Worm (Caenorhabditis elegans) whole organism, early embryonic: ENCODE results near the gene K01C8.2.

ENCODE experiments used
- B0310.2 ChIP-seq: sonication (generic microtip); optimal IDR thresholded peaks from 2 replicates; lab custom pipeline; 2016; ENCODE audit warnings: mild to moderate bottlenecking, missing genetic modification characterization, missing compliant biosample characterization
- F13C5.2 ChIP-seq: sonication (generic microtip); optimal IDR thresholded peaks from 2 replicates; lab custom pipeline; 2017; ENCODE audit warnings: mild to moderate bottlenecking, missing genetic modification characterization, inconsistent platforms, missing compliant biosample characterization
- aly-1 ChIP-seq: sonication (generic microtip); optimal IDR thresholded peaks from 2 replicates; lab custom pipeline; 2016; ENCODE audit warnings: missing genetic modification characterization, missing compliant biosample characterization
- ama-1 ChIP-seq: fragments of 150-350 bp; optimal IDR thresholded peaks from 2 replicates; lab custom pipeline; 2014
- ceh-13 ChIP-seq: fragments of 200-800 bp; sonication (Bioruptor generic); optimal IDR thresholded peaks from 2 replicates; lab custom pipeline; 2018; ENCODE audit warnings: mild to moderate bottlenecking, missing genetic modification characterization, missing compliant biosample characterization
- ets-7 ChIP-seq: sonication (generic microtip); optimal IDR thresholded peaks from 2 replicates; lab custom pipeline; 2016; ENCODE audit warnings: missing genotype, missing genetic modification characterization, missing compliant biosample characterization
- flt-1 ChIP-seq: fragments of 200-800 bp; sonication (Bioruptor generic); IDR thresholded peaks from 2 replicates; pipeline ENCODE4 v1.3.6; 2022; ENCODE audit warnings: missing genetic modification characterization, missing compliant biosample characterization
- hmbx-1 ChIP-seq: sonication (generic microtip); optimal IDR thresholded peaks from 2 replicates; lab custom pipeline; 2016; ENCODE audit warnings: mild to moderate bottlenecking, missing genetic modification characterization, missing compliant biosample characterization
- hmg-4 ChIP-seq: fragments of 200-800 bp; sonication (Bioruptor generic); optimal IDR thresholded peaks from 2 replicates; lab custom pipeline; 2018; ENCODE audit warnings: mild to moderate bottlenecking, missing genetic modification characterization, missing compliant biosample characterization
- hnd-1 ChIP-seq: sonication (generic microtip); optimal IDR thresholded peaks from 2 replicates; lab custom pipeline; 2016; ENCODE audit warnings: missing genetic modification characterization, missing compliant biosample characterization
- pes-1 ChIP-seq: fragments of 200-800 bp; sonication (Bioruptor generic); IDR thresholded peaks from 2 replicates; pipeline ENCODE4 v1.3.6; 2022; ENCODE audit warnings: missing genetic modification reagents, missing genetic modification characterization, missing compliant biosample characterization
- scrt-1 ChIP-seq: fragments of 200-800 bp; sonication (Bioruptor generic); IDR thresholded peaks from 2 replicates; pipeline ENCODE4 v1.3.6; 2022; ENCODE audit warnings: missing genetic modification characterization, missing compliant biosample characterization
- sea-1 ChIP-seq: fragments of 200-800 bp; sonication (Bioruptor generic); conservative IDR thresholded peaks from 2 replicates; pipeline ENCODE4 v1.3.6; 2022; ENCODE audit warnings: missing genetic modification characterization, missing compliant biosample characterization
- tbx-11 ChIP-seq: fragments of 200-800 bp; sonication (Bioruptor generic); IDR thresholded peaks from 2 replicates; pipeline ENCODE4 v1.3.6; 2022; ENCODE audit warnings: missing genetic modification characterization, missing compliant biosample characterization
- tbx-37 ChIP-seq: fragments of 200-800 bp; sonication (Bioruptor generic); conservative IDR thresholded peaks from 2 replicates; pipeline ENCODE4 v1.3.6; 2022; ENCODE audit warnings: missing genetic modification reagents, missing genetic modification characterization, missing compliant biosample characterization
- tra-4 ChIP-seq: sonication (generic microtip); optimal IDR thresholded peaks from 2 replicates; lab custom pipeline; 2017; ENCODE audit warnings: missing genetic modification characterization, missing compliant biosample characterization

Gene K01C8.2

DNA sequence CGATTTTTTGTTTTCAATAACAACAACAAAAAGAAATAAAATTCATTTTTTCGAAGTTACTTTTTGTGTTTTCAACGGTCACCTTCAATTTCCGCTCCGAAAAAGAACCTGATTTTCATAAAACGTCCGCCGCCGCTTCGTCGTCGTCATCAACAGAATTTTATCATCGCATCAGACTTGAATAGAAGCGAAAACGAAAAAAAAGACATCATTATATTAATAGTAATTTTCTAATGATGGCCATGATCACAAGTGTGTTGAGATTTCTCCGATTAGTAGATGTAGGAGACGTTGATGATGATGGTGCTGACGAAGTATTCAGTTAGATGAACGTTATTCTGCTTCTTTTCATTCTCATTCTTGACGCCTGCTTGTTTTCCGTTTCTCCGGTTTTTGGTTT lies 45.3 kb downstream of the K01C8.2 start:
- TF ChIP-seq tra-4 (tag; lab: Kevin White, UChicago) (no peak), ama-1 (lab: Kevin White, UChicago) (no peak), hmbx-1 (tag; lab: Kevin White, UChicago) (no peak)

DNA sequence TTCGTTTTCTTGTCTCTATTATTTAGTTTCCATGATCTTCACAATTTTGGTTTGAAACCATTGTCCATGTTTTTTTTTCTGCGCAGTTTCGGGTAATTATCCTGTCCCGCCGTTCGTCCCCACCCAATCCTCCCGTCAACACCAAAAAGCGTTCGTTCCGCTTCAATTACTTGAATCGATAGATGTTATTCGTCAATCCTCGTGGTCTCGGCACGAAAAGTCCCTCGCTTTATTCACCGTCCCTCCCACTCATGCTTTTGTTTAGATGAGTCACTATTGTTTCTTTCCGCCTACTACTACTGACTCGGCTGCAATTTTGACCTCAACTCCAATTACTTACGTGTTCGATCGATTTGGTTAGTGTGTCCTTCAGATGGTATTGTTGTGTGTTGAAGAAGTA lies 45.8 kb downstream of the K01C8.2 start:
- TF ChIP-seq hmg-4 (GFP tag; lab: Kevin White, UChicago) = peak; percentile 16
- TF ChIP-seq hnd-1 (tag; lab: Kevin White, UChicago) = no peak

DNA sequence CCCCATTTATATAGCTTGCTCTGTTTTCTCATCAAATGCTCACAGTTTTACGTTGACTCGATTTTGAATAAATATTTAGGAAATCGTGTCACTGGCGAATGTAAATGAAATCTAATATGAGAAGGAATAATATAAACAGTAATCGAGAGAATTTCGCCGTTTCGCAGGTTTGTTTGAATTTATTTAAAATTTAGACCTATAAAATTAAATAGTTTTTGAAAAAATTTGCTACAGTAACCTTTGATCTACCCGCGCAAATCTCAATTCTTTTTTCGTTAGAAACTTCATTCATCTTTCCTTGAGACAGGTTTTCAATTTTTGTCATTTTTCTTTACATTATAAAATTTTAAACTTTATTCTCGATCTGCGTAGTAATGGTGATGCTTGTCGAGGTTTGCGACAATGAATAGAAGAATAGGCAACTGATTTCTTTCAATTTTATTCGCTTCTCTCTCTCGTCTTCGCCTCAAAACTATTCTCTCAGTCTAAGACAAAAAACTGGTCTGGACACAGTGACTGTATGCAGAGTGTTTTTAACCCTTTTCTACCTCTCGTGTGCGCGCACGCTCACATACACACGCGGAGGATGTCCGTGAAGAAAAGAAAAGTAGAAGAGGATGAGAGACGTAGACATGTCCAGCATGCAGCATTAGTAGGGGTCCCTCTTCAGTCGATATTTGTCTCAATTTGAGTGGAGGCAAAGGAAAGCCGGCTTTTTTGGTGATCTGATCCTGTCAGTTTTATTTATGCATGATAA lies 46.8 kb downstream of the K01C8.2 start, which contains the start of gene dab-1:
dab-1 (plus strand) TSS at position 78 of the 757 bp plus-strand sequence.
- TF ChIP-seq hnd-1 (tag; lab: Kevin White, UChicago) (no peak), ama-1 (lab: Kevin White, UChicago) (peak; percentile 80), sea-1 (GFP tag; lab: Robert Waterston, UW) (0 out of 2 replicates have a peak, but pooled peaks have one; percentile 55), flt-1 (0 out of 2 replicates have a peak, but pooled peaks have one; percentile 34), hmg-4 (GFP tag; lab: Kevin White, UChicago) (peak; percentile 61), ceh-13 (GFP tag; lab: Kevin White, UChicago) (no peak)

DNA sequence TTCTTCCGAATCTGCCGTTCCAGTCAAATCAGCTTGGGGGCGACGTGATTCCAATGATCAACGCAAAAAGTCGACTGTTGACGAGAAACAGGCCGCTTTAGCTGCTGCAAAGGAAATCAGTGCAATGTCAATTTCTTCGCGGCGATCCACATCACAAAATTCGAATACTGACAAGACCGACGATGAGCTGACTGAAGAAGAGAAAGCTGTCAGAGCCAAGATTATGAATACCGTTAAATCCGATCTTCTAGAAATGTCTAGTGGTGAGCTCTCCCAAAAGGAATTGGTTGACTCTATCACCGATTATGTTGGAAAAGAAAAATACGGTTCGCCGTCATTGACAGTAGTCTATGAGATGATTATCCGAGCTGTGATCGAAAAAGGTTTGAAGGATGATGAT lies 49.0 kb downstream of the K01C8.2 start:
- TF ChIP-seq ceh-13 (GFP tag; lab: Kevin White, UChicago) (no peak), tbx-37 (GFP tag; lab: Robert Waterston, UW) (no peak), tbx-11 (GFP tag; lab: Robert Waterston, UW) (no peak), hnd-1 (tag; lab: Kevin White, UChicago) (no peak), aly-1 (tag; lab: Kevin White, UChicago) (no peak), flt-1 (no peak), hmg-4 (GFP tag; lab: Kevin White, UChicago) (no peak), ets-7 (tag; lab: Kevin White, UChicago) (no peak), F13C5.2 (tag; lab: Kevin White, UChicago) (no peak), pes-1 (GFP tag; lab: Robert Waterston, UW) (no peak), scrt-1 (GFP tag; lab: Robert Waterston, UW) (no peak), sea-1 (GFP tag; lab: Robert Waterston, UW) (no peak)

DNA sequence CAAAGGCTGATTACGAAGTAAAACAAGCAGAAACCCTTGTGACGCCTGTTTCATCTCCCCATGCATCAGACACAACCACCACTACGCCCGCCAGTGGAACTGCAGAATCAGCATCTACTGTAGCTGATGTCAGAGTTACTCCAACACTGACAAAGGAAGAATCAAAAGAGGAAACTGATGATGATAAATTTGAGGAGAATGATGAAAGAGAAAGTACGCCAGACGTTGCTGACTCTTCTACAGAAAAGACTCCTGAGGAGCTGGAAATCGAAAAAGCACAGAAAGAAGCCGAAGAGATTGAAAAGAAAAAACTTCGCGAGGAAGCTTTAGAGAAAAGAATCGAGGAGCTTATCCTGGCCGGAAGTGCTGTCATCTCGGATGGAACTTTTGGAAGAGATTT lies 51.0 kb downstream of the K01C8.2 start:
- TF ChIP-seq B0310.2 (tag; lab: Kevin White, UChicago) (no peak), hmg-4 (GFP tag; lab: Kevin White, UChicago) (no peak), sea-1 (GFP tag; lab: Robert Waterston, UW) (no peak), ceh-13 (GFP tag; lab: Kevin White, UChicago) (no peak), tbx-37 (GFP tag; lab: Robert Waterston, UW) (no peak), tra-4 (tag; lab: Kevin White, UChicago) (no peak), F13C5.2 (tag; lab: Kevin White, UChicago) (no peak), hnd-1 (tag; lab: Kevin White, UChicago) (no peak)
